Worm (Caenorhabditis elegans) whole organism, L2 larva: ENCODE data around the gene srg-30.

ENCODE experiments used
- C34F6.9 ChIP-seq: fragments of 150-350 bp; optimal IDR thresholded peaks from 2 replicates; lab custom pipeline; 2014; ENCODE audit warnings: missing biosample characterization, missing genetic modification characterization
- F13H6.1 ChIP-seq: sonication (generic microtip); optimal IDR thresholded peaks from 2 replicates; lab custom pipeline; 2016; ENCODE audit warnings: missing genetic modification characterization, missing compliant biosample characterization
- R02D3.7 ChIP-seq: fragments of 150-350 bp; optimal IDR thresholded peaks from 2 replicates; lab custom pipeline; 2014; ENCODE audit warnings: missing biosample characterization, missing genetic modification characterization
- Y55F3AM.14 ChIP-seq: fragments of 200-800 bp; sonication (Bioruptor generic); optimal IDR thresholded peaks from 2 replicates; lab custom pipeline; 2018; ENCODE audit warnings: mild to moderate bottlenecking, missing genetic modification characterization, missing compliant biosample characterization
- ZK546.5 ChIP-seq: sonication (generic microtip); optimal IDR thresholded peaks from 2 replicates; lab custom pipeline; 2017; ENCODE audit warnings: missing biosample characterization, missing genetic modification characterization
- alr-1 ChIP-seq: fragments of 150-350 bp; optimal IDR thresholded peaks from 2 replicates; lab custom pipeline; 2014; ENCODE audit warnings: missing biosample characterization, missing genetic modification characterization
- aly-2 ChIP-seq: fragments of 150-350 bp; optimal IDR thresholded peaks from 2 replicates; lab custom pipeline; 2014; ENCODE audit warnings: missing biosample characterization, missing genetic modification characterization
- ama-1 ChIP-seq: fragments of 150-350 bp; optimal IDR thresholded peaks from 2 replicates; lab custom pipeline; 2018; ENCODE audit warnings: inconsistent platforms
- blmp-1 ChIP-seq: sonication (generic microtip); optimal IDR thresholded peaks from 2 replicates; lab custom pipeline; 2017; ENCODE audit warnings: missing genetic modification characterization, mild to moderate bottlenecking, missing compliant biosample characterization, antibody characterized with exemption, moderate library complexity; ENCODE audit not compliant: insufficient read depth
- ceh-16 ChIP-seq: fragments of 150-350 bp; optimal IDR thresholded peaks from 2 replicates; lab custom pipeline; 2014; ENCODE audit warnings: missing biosample characterization, missing genetic modification characterization
- ceh-82 ChIP-seq: fragments of 150-350 bp; optimal IDR thresholded peaks from 2 replicates; lab custom pipeline; 2014; ENCODE audit warnings: missing biosample characterization, missing genetic modification characterization
- crh-2 ChIP-seq: sonication (generic microtip); optimal IDR thresholded peaks from 2 replicates; lab custom pipeline; 2017; ENCODE audit warnings: missing biosample characterization, missing genetic modification characterization
- dmd-4 ChIP-seq: sonication (generic microtip); optimal IDR thresholded peaks from 2 replicates; lab custom pipeline; 2017; ENCODE audit warnings: missing biosample characterization, missing genetic modification characterization
- egl-27 ChIP-seq: sonication (generic microtip); optimal IDR thresholded peaks from 3 replicates; lab custom pipeline; 2017; ENCODE audit warnings: missing biosample characterization, missing genetic modification reagents, missing genetic modification characterization
- elt-1 ChIP-seq: fragments of 150-350 bp; optimal IDR thresholded peaks from 2 replicates; lab custom pipeline; 2014; ENCODE audit warnings: missing biosample characterization, missing genetic modification characterization
- fos-1 ChIP-seq: fragments of 150-350 bp; optimal IDR thresholded peaks from 2 replicates; lab custom pipeline; 2014; ENCODE audit warnings: missing biosample characterization, missing genetic modification characterization
- lin-11 ChIP-seq: fragments of 150-350 bp; sonication (generic microtip); optimal IDR thresholded peaks from 2 replicates; lab custom pipeline; 2014; ENCODE audit warnings: missing biosample characterization, missing genetic modification characterization, inconsistent platforms, mixed read lengths
- lin-13 ChIP-seq: fragments of 150-350 bp; optimal IDR thresholded peaks from 2 replicates; lab custom pipeline; 2014; ENCODE audit warnings: missing biosample characterization, missing genetic modification reagents, missing genetic modification characterization
- lin-39 ChIP-seq: fragments of 150-350 bp; optimal IDR thresholded peaks from 2 replicates; lab custom pipeline; 2014; ENCODE audit warnings: missing biosample characterization, missing genetic modification reagents, missing genetic modification characterization
- lsy-2 ChIP-seq, 2 experiments: fragments of 150-350 bp in 1 of 2; sonication (generic microtip) in 1 of 2; optimal IDR thresholded peaks; 2 replicates each; lab custom pipeline; 2014 to 2017; ENCODE audit warnings: missing biosample characterization in 2 of 2, missing genetic modification characterization in 2 of 2
- mbf-1 ChIP-seq: sonication (generic microtip); optimal IDR thresholded peaks from 2 replicates; lab custom pipeline; 2017; ENCODE audit warnings: missing biosample characterization, missing genetic modification characterization
- nhr-10 ChIP-seq: sonication (generic microtip); optimal IDR thresholded peaks from 2 replicates; lab custom pipeline; 2017; ENCODE audit warnings: missing biosample characterization, missing genetic modification characterization
- nhr-11 ChIP-seq: fragments of 150-350 bp; optimal IDR thresholded peaks from 2 replicates; lab custom pipeline; 2014; ENCODE audit warnings: missing biosample characterization, missing genetic modification characterization
- nhr-12 ChIP-seq: fragments of 150-350 bp; optimal IDR thresholded peaks from 2 replicates; lab custom pipeline; 2014; ENCODE audit warnings: missing biosample characterization, missing genetic modification characterization
- nhr-129 ChIP-seq: fragments of 150-350 bp; optimal IDR thresholded peaks from 2 replicates; lab custom pipeline; 2014; ENCODE audit warnings: missing biosample characterization, missing genetic modification characterization
- nhr-21 ChIP-seq: fragments of 150-350 bp; optimal IDR thresholded peaks from 2 replicates; lab custom pipeline; 2014; ENCODE audit warnings: missing biosample characterization, missing genetic modification characterization
- nhr-23 ChIP-seq: fragments of 150-350 bp; optimal IDR thresholded peaks from 2 replicates; lab custom pipeline; 2014; ENCODE audit warnings: missing biosample characterization, missing genetic modification reagents, missing genetic modification characterization
- nhr-237 ChIP-seq: fragments of 150-350 bp; optimal IDR thresholded peaks from 2 replicates; lab custom pipeline; 2014; ENCODE audit warnings: missing biosample characterization, missing genetic modification characterization
- nhr-25 ChIP-seq: fragments of 150-350 bp; sonication (generic microtip); optimal IDR thresholded peaks from 3 replicates; lab custom pipeline; 2014; ENCODE audit warnings: missing biosample characterization, missing genetic modification characterization
- nhr-6 ChIP-seq: fragments of 150-350 bp; optimal IDR thresholded peaks from 2 replicates; lab custom pipeline; 2014; ENCODE audit warnings: missing biosample characterization, missing genetic modification characterization
- nhr-77 ChIP-seq: fragments of 150-350 bp; optimal IDR thresholded peaks from 2 replicates; lab custom pipeline; 2014; ENCODE audit warnings: missing biosample characterization, missing genetic modification characterization
- peb-1 ChIP-seq: fragments of 150-350 bp; optimal IDR thresholded peaks from 2 replicates; lab custom pipeline; 2014; ENCODE audit warnings: missing biosample characterization, missing genetic modification characterization
- sem-4 ChIP-seq: fragments of 150-350 bp; optimal IDR thresholded peaks from 2 replicates; lab custom pipeline; 2014; ENCODE audit warnings: missing biosample characterization, missing genetic modification reagents, missing genetic modification characterization
- skn-1 ChIP-seq: sonication (generic microtip); optimal IDR thresholded peaks from 2 replicates; lab custom pipeline; 2017; ENCODE audit warnings: missing biosample characterization, missing genetic modification characterization
- sma-3 ChIP-seq: sonication (generic microtip); optimal IDR thresholded peaks from 2 replicates; lab custom pipeline; 2016; ENCODE audit warnings: missing genetic modification reagents, missing genetic modification characterization, missing compliant biosample characterization
- sma-9 ChIP-seq, 2 experiments: fragments of 150-350 bp in 1 of 2; sonication (generic microtip) in 1 of 2; optimal IDR thresholded peaks; 2 replicates each; lab custom pipeline; 2014 to 2016; ENCODE audit warnings: missing genetic modification characterization in 2 of 2, mild to moderate bottlenecking in 1 of 2, missing biosample characterization in 1 of 2, missing compliant biosample characterization in 1 of 2, missing genetic modification reagents in 1 of 2, moderate library complexity in 1 of 2
- unc-39 ChIP-seq: fragments of 150-350 bp; optimal IDR thresholded peaks from 2 replicates; lab custom pipeline; 2014; ENCODE audit warnings: missing biosample characterization, missing genetic modification characterization
- unc-55 ChIP-seq: fragments of 150-350 bp; sonication (generic microtip); optimal IDR thresholded peaks from 3 replicates; lab custom pipeline; 2014; ENCODE audit warnings: missing biosample characterization, missing genetic modification reagents, missing genetic modification characterization
- unc-62 ChIP-seq: fragments of 150-350 bp; optimal IDR thresholded peaks from 2 replicates; lab custom pipeline; 2014; ENCODE audit warnings: missing biosample characterization, missing genetic modification reagents, missing genetic modification characterization
- zag-1 ChIP-seq: fragments of 150-350 bp; optimal IDR thresholded peaks from 2 replicates; lab custom pipeline; 2014; ENCODE audit warnings: missing biosample characterization, missing genetic modification characterization
- ztf-1 ChIP-seq: fragments of 200-800 bp; sonication (Bioruptor generic); conservative IDR thresholded peaks from 2 replicates; pipeline ENCODE4 v1.3.6; 2022; ENCODE audit warnings: missing genetic modification characterization, missing compliant biosample characterization
- ztf-4 ChIP-seq: fragments of 150-350 bp; optimal IDR thresholded peaks from 2 replicates; lab custom pipeline; 2014; ENCODE audit warnings: missing biosample characterization, missing genetic modification characterization

Gene srg-30

DNA sequence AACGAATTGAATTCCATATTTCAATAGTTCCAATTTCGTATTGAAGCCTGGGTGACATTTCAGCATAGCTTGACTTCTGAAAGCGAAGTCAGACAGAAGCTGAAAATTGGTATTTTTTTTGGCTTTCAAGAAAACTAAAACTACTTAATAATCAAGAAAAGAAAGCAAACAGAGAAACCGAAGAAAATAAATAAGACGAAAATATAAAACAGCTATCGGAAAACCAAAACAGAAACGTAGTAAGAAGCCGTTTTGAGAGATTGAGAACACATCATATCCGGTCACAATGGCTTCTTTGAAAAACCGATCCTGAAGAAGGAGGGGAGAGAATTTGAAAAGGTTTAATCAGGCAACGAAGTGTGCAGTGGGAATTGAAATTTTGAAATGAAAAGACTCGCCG lies at the start of gene srg-30:
Gene srg-30 (minus strand): TSS at position 101 of the 400 bp plus-strand sequence.
- TF ChIP-seq R02D3.7 (tag; lab: Kevin White, UChicago) (no peak), peb-1 (tag; lab: Kevin White, UChicago) (no peak), ama-1 (no peak), blmp-1 (tag; lab: Kevin White, UChicago) (no peak), mbf-1 (tag; lab: Kevin White, UChicago) (no peak), unc-39 (no peak), nhr-129 (tag; lab: Kevin White, UChicago) (no peak), nhr-10 (tag; lab: Kevin White, UChicago) (no peak), nhr-21 (no peak), ZK546.5 (tag; lab: Kevin White, UChicago) (no peak), nhr-12 (tag; lab: Kevin White, UChicago) (no peak), Y55F3AM.14 (GFP tag; lab: Kevin White, UChicago) (no peak), dmd-4 (tag; lab: Kevin White, UChicago) (no peak), nhr-25 (no peak), sma-3 (GFP tag; lab: Kevin White, UChicago) (no peak), nhr-237 (tag; lab: Kevin White, UChicago) (no peak), C34F6.9 (tag; lab: Kevin White, UChicago) (no peak), nhr-23 (tag; lab: Kevin White, UChicago) (no peak)

DNA sequence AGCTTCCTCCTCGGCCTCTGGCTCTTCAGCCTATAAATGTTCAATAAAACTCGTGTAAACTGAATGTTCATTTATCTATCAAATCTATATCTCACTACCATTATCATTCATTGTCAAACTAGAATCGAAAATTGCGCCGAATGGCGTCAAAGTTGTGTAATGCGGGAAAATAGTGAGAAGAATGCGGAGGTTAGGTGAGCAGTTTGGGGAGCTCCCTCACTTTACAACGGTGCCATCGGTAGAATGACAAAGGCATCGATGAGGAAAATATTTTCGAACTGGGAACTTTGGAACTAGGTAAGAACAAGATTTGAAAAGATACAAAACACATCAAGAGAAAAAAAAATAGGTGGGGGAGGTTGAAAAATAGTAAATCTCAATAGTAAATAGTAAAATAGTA lies 49.4 kb upstream of the srg-30 start:
- TF ChIP-seq egl-27 (tag; lab: Kevin White, UChicago) (no peak), nhr-6 (tag; lab: Kevin White, UChicago) (no peak), peb-1 (tag; lab: Kevin White, UChicago) (no peak), lin-13 (GFP tag; lab: Kevin White, UChicago) (no peak), R02D3.7 (tag; lab: Kevin White, UChicago) (no peak), mbf-1 (tag; lab: Kevin White, UChicago) (no peak), nhr-10 (tag; lab: Kevin White, UChicago) (no peak), ZK546.5 (tag; lab: Kevin White, UChicago) (no peak), lsy-2 (tag; optimal IDR thresholded peaks at IDR 0.05; lab: Kevin White, UChicago) (no peak), sma-9 (GFP tag; optimal IDR thresholded peaks at IDR 0.05; lab: Kevin White, UChicago) (no peak), sma-9 (tag; optimal IDR thresholded peaks at IDR 0.05; lab: Kevin White, UChicago) (no peak), ztf-4 (no peak), fos-1 (no peak), ztf-1 (GFP tag; lab: Robert Waterston, UW) (no peak), elt-1 (tag; lab: Kevin White, UChicago) (no peak), nhr-21 (no peak), F13H6.1 (tag; lab: Kevin White, UChicago) (no peak), aly-2 (no peak), nhr-77 (tag; lab: Kevin White, UChicago) (no peak)

DNA sequence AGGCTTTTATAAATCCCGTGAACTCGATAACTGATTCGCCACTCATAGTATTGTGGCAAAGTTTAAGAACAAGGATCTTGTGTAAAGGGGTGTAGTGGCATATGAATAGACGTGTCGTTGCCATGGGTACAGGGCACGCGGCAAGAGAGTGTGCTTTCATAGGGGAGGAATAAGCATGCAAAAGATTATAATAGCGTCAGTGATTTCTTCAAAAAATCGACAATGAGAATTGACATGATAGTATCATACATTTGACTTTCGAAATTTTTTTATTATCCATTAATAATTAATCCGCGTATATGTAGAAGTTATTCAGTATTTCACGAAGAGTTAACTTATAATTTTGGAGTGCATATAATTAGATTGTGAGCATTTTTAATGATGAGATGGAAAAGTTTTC lies 46.8 kb upstream of the srg-30 start, which contains the start of gene bbs-8:
Gene bbs-8 (minus strand): TSS at position 101 of the 400 bp plus-strand sequence.
- TF ChIP-seq ceh-82 (no peak), zag-1 (tag; lab: Kevin White, UChicago) (no peak)

DNA sequence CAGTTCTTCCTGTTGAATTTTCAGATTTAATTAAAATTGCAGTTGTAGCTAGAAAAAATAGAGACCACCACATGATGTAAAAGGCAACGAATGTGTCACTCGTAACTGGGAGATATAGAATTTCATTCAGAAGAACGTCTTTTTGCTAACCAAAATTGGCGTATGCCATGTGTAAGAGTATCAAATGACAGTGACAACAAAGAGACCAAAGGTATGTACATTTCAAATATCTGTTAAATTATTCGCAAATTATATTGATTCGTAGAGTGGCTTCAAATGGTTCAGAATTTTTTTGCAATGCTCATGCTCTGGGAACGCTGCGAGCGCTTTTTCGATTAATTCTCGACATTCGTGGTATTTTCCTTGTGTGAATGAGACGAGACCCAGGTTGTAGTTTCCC lies 44.2 kb upstream of the srg-30 start, which contains the start of gene T25F10.4:
Gene T25F10.4 (minus strand): TSS at position 101 of the 400 bp plus-strand sequence.
- TF ChIP-seq R02D3.7 (tag; lab: Kevin White, UChicago) (no peak), ceh-16 (tag; lab: Kevin White, UChicago) (no peak), sem-4 (tag; lab: Kevin White, UChicago) (no peak), blmp-1 (tag; lab: Kevin White, UChicago) (no peak), dmd-4 (tag; lab: Kevin White, UChicago) (no peak), unc-39 (no peak)

DNA sequence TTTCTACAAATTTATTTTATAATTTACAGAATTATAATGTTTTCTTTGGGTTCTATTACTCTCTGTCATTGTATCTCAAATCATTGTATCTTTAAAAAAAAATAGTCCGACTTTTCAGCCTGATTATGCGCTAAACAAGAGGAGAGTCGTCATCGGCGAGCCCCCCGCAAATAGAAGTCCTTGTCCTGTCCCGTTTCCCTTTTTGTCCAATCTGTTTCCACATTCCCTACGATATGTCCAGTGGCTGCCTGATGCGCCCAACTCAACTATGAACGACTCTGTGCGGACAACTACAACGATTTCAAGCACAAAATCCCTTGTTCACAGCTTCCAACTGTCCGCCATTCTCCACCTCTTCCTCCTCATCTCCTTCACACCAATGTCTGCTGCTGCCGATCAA lies 39.9 kb upstream of the srg-30 start, which contains the start of gene dbl-1:
Gene dbl-1 (plus strand): TSS at position 119 of the 400 bp plus-strand sequence.
- TF ChIP-seq nhr-23 (tag; lab: Kevin White, UChicago) (no peak), ceh-82 (no peak), elt-1 (tag; lab: Kevin White, UChicago) (no peak), Y55F3AM.14 (GFP tag; lab: Kevin White, UChicago) (no peak), F13H6.1 (tag; lab: Kevin White, UChicago) (no peak), nhr-11 (tag; lab: Kevin White, UChicago) (no peak), lin-11 (no peak), skn-1 (no peak), alr-1 (tag; lab: Kevin White, UChicago) (no peak), nhr-25 (no peak), unc-55 (no peak), nhr-21 (no peak), ztf-1 (GFP tag; lab: Robert Waterston, UW) (no peak), lin-39 (no peak), crh-2 (tag; lab: Kevin White, UChicago) (no peak), blmp-1 (tag; lab: Kevin White, UChicago) (no peak), ztf-4 (no peak), unc-62 (GFP tag; lab: Kevin White, UChicago) (no peak), C34F6.9 (tag; lab: Kevin White, UChicago) (no peak)
